Fruit fly (Drosophila melanogaster) whole organism, wandering third instar larva: ENCODE results near the gene CG34283.
A peak's percentile ranks its signal among the peaks of the same experiment; 100 is the strongest.

Experiments
- Abd-B ChIP-seq: fragments of >200 bp; optimal IDR thresholded peaks from 2 replicates; lab custom pipeline; 2017; ENCODE audit warnings: missing biosample characterization, missing genetic modification characterization
- CG32264 ChIP-seq: fragments of 200-800 bp; sonication (Bioruptor generic); optimal IDR thresholded peaks from 2 replicates; lab custom pipeline; 2016; ENCODE audit warnings: missing biosample characterization, missing genetic modification characterization
- CG9705 ChIP-seq: fragments of 200-800 bp; sonication (Bioruptor generic); optimal IDR thresholded peaks from 2 replicates; lab custom pipeline; 2018; ENCODE audit warnings: missing biosample characterization, mild to moderate bottlenecking, missing genetic modification characterization
- CrebA ChIP-seq: fragments of 200-800 bp; sonication (Bioruptor generic); optimal IDR thresholded peaks from 2 replicates; lab custom pipeline; 2016; ENCODE audit warnings: missing biosample characterization, mild to moderate bottlenecking, missing genetic modification characterization, borderline replicate concordance
- Dfd ChIP-seq: fragments of >200 bp; optimal IDR thresholded peaks from 2 replicates; lab custom pipeline; 2017; ENCODE audit warnings: missing biosample characterization, missing genetic modification characterization
- Dif ChIP-seq: fragments of 200-275, 200-300 bp; sonication (Bioruptor generic); optimal IDR thresholded peaks from 2 replicates; lab custom pipeline; 2018; ENCODE audit warnings: missing biosample characterization, missing genetic modification characterization; ENCODE audit not compliant: partially characterized antibody
- GATAd ChIP-seq: sonication (Bioruptor generic); optimal IDR thresholded peaks from 2 replicates; lab custom pipeline; 2016; ENCODE audit warnings: missing biosample characterization, missing genetic modification characterization
- HLH106 ChIP-seq: fragments of 200-800 bp; optimal IDR thresholded peaks from 3 replicates; lab custom pipeline; 2019; ENCODE audit warnings: missing biosample characterization, mild to moderate bottlenecking, missing genetic modification characterization, moderate library complexity
- Hnf4 ChIP-seq: fragments of 200-800 bp; sonication (Bioruptor generic); optimal IDR thresholded peaks from 2 replicates; lab custom pipeline; 2016; ENCODE audit warnings: missing biosample characterization, mild to moderate bottlenecking, missing genetic modification characterization
- Hr78 ChIP-seq: fragments of >200 bp; optimal IDR thresholded peaks from 2 replicates; lab custom pipeline; 2017; ENCODE audit warnings: missing biosample characterization, missing genetic modification characterization
- Hr83 ChIP-seq: fragments of 200-300 bp; sonication (Bioruptor generic); optimal IDR thresholded peaks from 2 replicates; lab custom pipeline; 2016; ENCODE audit warnings: missing biosample characterization, mild to moderate bottlenecking, missing genetic modification characterization, moderate library complexity; ENCODE audit not compliant: poor library complexity, severe bottlenecking
- Jra ChIP-seq: sonication (Bioruptor generic); optimal IDR thresholded peaks from 2 replicates; lab custom pipeline; 2016; ENCODE audit warnings: missing biosample characterization, missing genetic modification characterization
- Mio ChIP-seq: sonication (Bioruptor generic); optimal IDR thresholded peaks from 2 replicates; lab custom pipeline; 2016; ENCODE audit warnings: missing biosample characterization, missing genetic modification characterization
- Myc ChIP-seq: fragments of >200 bp; optimal IDR thresholded peaks from 2 replicates; lab custom pipeline; 2017
- N ChIP-seq: fragments of >200 bp; optimal IDR thresholded peaks from 2 replicates; lab custom pipeline; 2018; ENCODE audit warnings: missing biosample characterization, missing external identifiers, missing genetic modification characterization
- OdsH ChIP-seq: fragments of 200-800 bp; sonication (Bioruptor generic); optimal IDR thresholded peaks from 2 replicates; lab custom pipeline; 2016; ENCODE audit warnings: missing biosample characterization, mild to moderate bottlenecking, missing genetic modification characterization
- Rel ChIP-seq, 2 experiments: fragments of 200-800 bp; sonication (Bioruptor generic) in 1 of 2; optimal IDR thresholded peaks; 2 replicates in 1 of 2; 3 replicates in 1 of 2; lab custom pipeline; 2016 to 2019; ENCODE audit warnings: mild to moderate bottlenecking in 2 of 2, missing biosample characterization in 2 of 2, missing genetic modification characterization in 2 of 2, moderate library complexity in 1 of 2
- Sp1 ChIP-seq: fragments of 200-800 bp; sonication (Bioruptor generic); optimal IDR thresholded peaks from 3 replicates; lab custom pipeline; 2019; ENCODE audit warnings: missing biosample characterization, mild to moderate bottlenecking, missing genetic modification characterization, moderate library complexity
- Vsx2 ChIP-seq: fragments of 200-300, 225-300 bp; sonication (Bioruptor generic); optimal IDR thresholded peaks from 2 replicates; lab custom pipeline; 2018; ENCODE audit warnings: missing biosample characterization, missing genetic modification characterization; ENCODE audit not compliant: partially characterized antibody
- br ChIP-seq: fragments of 200-800 bp; sonication (Bioruptor generic); optimal IDR thresholded peaks from 2 replicates; lab custom pipeline; 2016; ENCODE audit warnings: missing biosample characterization, missing genetic modification characterization
- brk ChIP-seq: fragments of 200-800 bp; sonication (Bioruptor generic); optimal IDR thresholded peaks from 2 replicates; lab custom pipeline; 2016; ENCODE audit warnings: missing biosample characterization, mild to moderate bottlenecking, missing genetic modification characterization
- dl ChIP-seq, 2 experiments: fragments of 175-275, 200-275 bp in 1 of 2; fragments of 200-275 bp in 1 of 2; sonication (Bioruptor generic); optimal IDR thresholded peaks; lab custom pipeline; 2018; ENCODE audit warnings: mild to moderate bottlenecking in 2 of 2, missing biosample characterization in 2 of 2, missing genetic modification characterization in 2 of 2, moderate library complexity in 2 of 2; ENCODE audit not compliant: partially characterized antibody in 2 of 2, insufficient read depth in 1 of 2
- dmrt93B ChIP-seq: fragments of 200-800 bp; sonication (Bioruptor generic); optimal IDR thresholded peaks from 2 replicates; lab custom pipeline; 2018; ENCODE audit warnings: missing biosample characterization, mild to moderate bottlenecking, missing genetic modification characterization
- dsf ChIP-seq: sonication (Bioruptor generic); optimal IDR thresholded peaks from 2 replicates; lab custom pipeline; 2016; ENCODE audit warnings: missing biosample characterization, missing genetic modification characterization, borderline replicate concordance
- ey ChIP-seq: fragments of 200-800 bp; sonication (Bioruptor generic); optimal IDR thresholded peaks from 2 replicates; lab custom pipeline; 2016; ENCODE audit warnings: missing biosample characterization, missing genetic modification characterization
- foxo ChIP-seq, 2 experiments: fragments of 200-800 bp; sonication (Bioruptor generic); optimal IDR thresholded peaks; 2 replicates in 1 of 2; 3 replicates in 1 of 2; lab custom pipeline; 2016 to 2017; ENCODE audit warnings: missing biosample characterization in 2 of 2, missing genetic modification characterization in 2 of 2
- fru ChIP-seq: fragments of 200-800 bp; sonication (Bioruptor generic); optimal IDR thresholded peaks from 3 replicates; lab custom pipeline; 2016; ENCODE audit warnings: missing biosample characterization, mild to moderate bottlenecking, missing genetic modification characterization
- h ChIP-seq: fragments of 200-800 bp; sonication (Bioruptor generic); optimal IDR thresholded peaks from 3 replicates; lab custom pipeline; 2016; ENCODE audit warnings: missing biosample characterization, mild to moderate bottlenecking, missing genetic modification characterization
- jim ChIP-seq: fragments of 175-275, 200-325 bp; sonication (Bioruptor generic); optimal IDR thresholded peaks from 2 replicates; lab custom pipeline; 2016; ENCODE audit warnings: missing biosample characterization, mild to moderate bottlenecking, missing genetic modification characterization
- lola ChIP-seq: fragments of >200 bp; optimal IDR thresholded peaks from 2 replicates; lab custom pipeline; 2017; ENCODE audit warnings: missing biosample characterization, missing genetic modification characterization
- pan ChIP-seq: fragments of >200 bp; optimal IDR thresholded peaks from 2 replicates; lab custom pipeline; 2017
- psq ChIP-seq: fragments of 200-800 bp; sonication (Bioruptor generic); optimal IDR thresholded peaks from 3 replicates; lab custom pipeline; 2017; ENCODE audit warnings: missing biosample characterization, mild to moderate bottlenecking, missing genetic modification characterization, moderate library complexity
- rgr ChIP-seq: fragments of 200-800 bp; sonication (Bioruptor generic); optimal IDR thresholded peaks from 3 replicates; lab custom pipeline; 2016; ENCODE audit warnings: missing biosample characterization, mild to moderate bottlenecking, missing genetic modification characterization
- sage ChIP-seq: fragments of 200-800 bp; sonication (Bioruptor generic); optimal IDR thresholded peaks from 2 replicates; lab custom pipeline; 2016; ENCODE audit warnings: missing biosample characterization, mild to moderate bottlenecking, missing genetic modification characterization
- sv ChIP-seq: fragments of 200-800 bp; sonication (Bioruptor generic); optimal IDR thresholded peaks from 3 replicates; lab custom pipeline; 2016; ENCODE audit warnings: missing biosample characterization, missing genetic modification characterization
- tai ChIP-seq: sonication (Bioruptor generic); optimal IDR thresholded peaks from 2 replicates; lab custom pipeline; 2016; ENCODE audit warnings: missing biosample characterization, missing genetic modification characterization
- usp ChIP-seq: fragments of >200 bp; optimal IDR thresholded peaks from 2 replicates; lab custom pipeline; 2017; ENCODE audit warnings: missing biosample characterization, missing genetic modification characterization
- woc ChIP-seq: sonication (Bioruptor generic); optimal IDR thresholded peaks from 2 replicates; lab custom pipeline; 2016; ENCODE audit warnings: missing biosample characterization, mild to moderate bottlenecking, missing genetic modification characterization

The CG34283 gene

dm6 chr3R:18743270-18743922 is 21.0 kb upstream of the CG34283 start, which contains the start of gene Mekk1 (continued):
- no peak for TF ChIP-seq sv (GFP tag; lab: Kevin White, UChicago)
- no peak for TF ChIP-seq CG32264
- no peak for TF ChIP-seq Hr83
- peak; percentile 62 for TF ChIP-seq fru
- peak; percentile 51 for TF ChIP-seq CG9705 (GFP tag; lab: Kevin White, UChicago)
- no peak for TF ChIP-seq Hr78 (GFP tag; lab: Kevin White, UChicago)

DNA sequence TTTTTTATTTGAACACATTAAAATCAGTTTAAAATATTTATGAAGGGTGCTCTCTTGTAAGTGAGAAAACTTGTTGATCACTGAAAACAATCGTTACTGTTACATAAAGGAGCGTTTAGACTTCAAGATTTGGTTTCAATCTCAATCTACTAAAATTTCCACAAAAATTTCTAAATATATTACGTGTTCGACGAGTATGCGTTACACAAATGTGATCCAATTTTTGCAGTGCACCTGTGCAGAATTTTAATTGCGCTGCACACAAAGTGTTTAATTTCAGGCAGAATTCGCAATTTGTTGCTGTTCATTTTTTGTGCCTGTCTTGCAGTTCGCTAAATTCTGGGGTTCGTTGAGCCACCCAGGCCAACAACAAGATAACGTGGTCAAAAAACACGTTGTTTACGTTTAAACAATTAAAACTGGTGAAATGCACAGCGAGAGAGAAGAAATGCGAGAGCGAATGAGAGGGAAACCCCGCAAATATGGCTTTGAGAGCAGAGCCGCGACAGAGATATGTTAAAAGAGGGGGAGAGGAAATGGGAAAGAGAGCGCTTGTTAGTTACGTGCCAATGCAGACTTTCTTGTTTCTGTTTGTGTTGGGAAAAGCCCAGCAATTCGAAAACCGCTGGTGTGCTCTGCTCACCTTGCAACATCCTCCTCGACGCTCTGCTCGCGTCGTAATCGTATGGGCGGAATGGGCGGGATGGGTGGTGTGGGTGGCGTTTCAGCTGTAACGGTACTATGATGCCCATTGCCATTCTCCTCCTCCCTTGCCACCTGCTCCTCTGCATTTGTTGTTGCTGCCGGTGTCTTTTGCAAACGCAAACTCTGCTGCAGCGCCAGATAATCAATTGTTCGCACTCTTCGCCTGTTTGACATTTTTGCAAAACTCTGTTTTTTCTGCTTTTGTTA is 20.2 kb upstream of the CG34283 start:
- TF ChIP-seq foxo (GFP tag; optimal IDR thresholded peaks at IDR 0.05; lab: Kevin White, UChicago): peak; percentile 26 to 71
- peak; percentile 24 for TF ChIP-seq Jra (GFP tag; lab: Kevin White, UChicago)
- no peak for TF ChIP-seq CrebA (GFP tag; lab: Kevin White, UChicago)
- no peak for TF ChIP-seq Myc
- TF ChIP-seq brk (GFP tag; lab: Kevin White, UChicago): peak; percentile 11
- TF ChIP-seq h (GFP tag; lab: Kevin White, UChicago): peak; percentile 67
- TF ChIP-seq Vsx2: peak; percentile 52
- TF ChIP-seq sv (GFP tag; lab: Kevin White, UChicago): no peak
- TF ChIP-seq psq (GFP tag; lab: Kevin White, UChicago): no peak
- peak; percentile 82 for TF ChIP-seq rgr (GFP tag; lab: Kevin White, UChicago)
- TF ChIP-seq Abd-B (GFP tag; lab: Kevin White, UChicago): no peak
- TF ChIP-seq N (GFP tag; lab: Kevin White, UChicago): peak; percentile 12
- peak; percentile 62 for TF ChIP-seq sage (GFP tag; lab: Kevin White, UChicago)
- no peak for TF ChIP-seq Hr78 (GFP tag; lab: Kevin White, UChicago)
- peak; percentile 73 for TF ChIP-seq dl (GFP tag; optimal IDR thresholded peaks at IDR 0.05; lab: Kevin White, UChicago; ENCODE audit: insufficient read depth in 1 of 2, partially characterized antibody in 2 of 2)
- TF ChIP-seq pan: no peak
- no peak for TF ChIP-seq Dfd (GFP tag; lab: Kevin White, UChicago)
- TF ChIP-seq jim (GFP tag; lab: Kevin White, UChicago): no peak
- TF ChIP-seq br (GFP tag; lab: Kevin White, UChicago): peak; percentile 81
- TF ChIP-seq fru: peak; percentile 73
- TF ChIP-seq GATAd (GFP tag; lab: Kevin White, UChicago): no peak
- TF ChIP-seq Sp1: peak; percentile 51
- TF ChIP-seq HLH106 (tag; lab: Kevin White, UChicago): peak; percentile 70
- no peak for TF ChIP-seq usp
- peak; percentile 47 for TF ChIP-seq woc (GFP tag; lab: Kevin White, UChicago)
- peak; percentile 55 for TF ChIP-seq dmrt93B (GFP tag; lab: Kevin White, UChicago)
- TF ChIP-seq OdsH (GFP tag; lab: Kevin White, UChicago): peak; percentile 62
- peak; percentile 14 for TF ChIP-seq dsf (GFP tag; lab: Kevin White, UChicago)
- TF ChIP-seq lola (GFP tag; lab: Kevin White, UChicago): no peak
- TF ChIP-seq Rel (GFP tag; optimal IDR thresholded peaks at IDR 0.05; lab: Kevin White, UChicago): no peak
- TF ChIP-seq Rel (tag; optimal IDR thresholded peaks at IDR 0.05; lab: Kevin White, UChicago): peak; percentile 99
- TF ChIP-seq Hr83: no peak
- TF ChIP-seq CG9705 (GFP tag; lab: Kevin White, UChicago): peak; percentile 16
- peak; percentile 62 for TF ChIP-seq Hnf4 (GFP tag; lab: Kevin White, UChicago)
- TF ChIP-seq CG32264: no peak
- peak; percentile 70 for TF ChIP-seq ey (GFP tag; lab: Kevin White, UChicago)
- no peak for TF ChIP-seq Mio (GFP tag; lab: Kevin White, UChicago)
- peak; percentile 80 for TF ChIP-seq Dif
- no peak for TF ChIP-seq tai (GFP tag; lab: Kevin White, UChicago)
